Worm (Caenorhabditis elegans): ENCODE measurements around the gene cec-4.

DNA sequence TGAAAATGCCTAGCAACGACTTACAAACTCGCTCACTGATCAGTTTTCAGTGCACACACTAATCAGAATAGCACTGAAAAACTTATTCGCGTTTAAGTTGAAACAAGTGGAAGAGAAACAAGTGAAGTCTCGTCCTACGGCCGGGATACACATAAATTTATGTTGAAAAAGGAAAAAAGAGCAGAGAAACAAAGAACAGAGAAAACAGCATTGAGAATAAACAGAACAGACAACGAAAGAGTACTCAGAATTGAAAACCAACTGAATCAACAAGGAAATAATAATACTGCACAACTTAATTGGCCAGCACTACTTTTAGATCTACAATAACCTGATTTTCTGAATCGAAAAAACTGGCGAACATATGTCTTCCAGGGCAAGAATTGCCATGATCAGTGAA is 21.2 kb upstream of the cec-4 start, which contains the start of gene F49E8.6:
- TF ChIP-seq elt-1 (tag; optimal IDR thresholded peaks at IDR 0.05) (no peak), snpc-4 (tag; optimal IDR thresholded peaks at IDR 0.05) (no peak), nfya-1 (tag; optimal IDR thresholded peaks at IDR 0.05; ENCODE audit: insufficient read depth) (peak; percentile 6), pqm-1 (tag; optimal IDR thresholded peaks at IDR 0.05) (no peak), mdl-1 (tag; optimal IDR thresholded peaks at IDR 0.05) (no peak), nhr-12 (tag; optimal IDR thresholded peaks at IDR 0.05) (no peak), unc-62 (GFP tag; optimal IDR thresholded peaks at IDR 0.05) (no peak), jun-1 (tag; optimal IDR thresholded peaks at IDR 0.05) (no peak)
